Worm (Caenorhabditis elegans) whole organism, young adult: ENCODE measurements around the gene srp-7.

Source experiments
- B0035.1 ChIP-seq: sonication (generic microtip); optimal IDR thresholded peaks from 2 replicates; lab custom pipeline; 2016; ENCODE audit warnings: missing genetic modification characterization, mild to moderate bottlenecking, missing compliant biosample characterization, missing genotype, missing genetic modification reagents
- B0261.1 ChIP-seq: sonication (generic microtip); optimal IDR thresholded peaks from 2 replicates; lab custom pipeline; 2016; ENCODE audit warnings: mild to moderate bottlenecking, missing genetic modification characterization, moderate library complexity, missing compliant biosample characterization
- D2030.7 ChIP-seq: fragments of 200-800 bp; sonication (Bioruptor generic); IDR thresholded peaks from 2 replicates; pipeline ENCODE4 v1.3.6; 2022; ENCODE audit warnings: missing genetic modification reagents, missing genetic modification characterization, missing compliant biosample characterization
- F23B12.7 ChIP-seq: sonication (generic microtip); optimal IDR thresholded peaks from 2 replicates; lab custom pipeline; 2017; ENCODE audit warnings: missing genetic modification characterization, mild to moderate bottlenecking, missing compliant biosample characterization, antibody characterized with exemption, moderate library complexity; ENCODE audit not compliant: insufficient read depth
- F49E8.2 ChIP-seq: sonication (generic microtip); optimal IDR thresholded peaks from 3 replicates; lab custom pipeline; 2017; ENCODE audit warnings: missing genetic modification characterization, mild to moderate bottlenecking, missing compliant biosample characterization, antibody characterized with exemption, moderate library complexity; ENCODE audit not compliant: insufficient read depth
- F57A8.1 ChIP-seq: fragments of 200-800 bp; sonication (Bioruptor generic); optimal IDR thresholded peaks from 2 replicates; lab custom pipeline; 2018; ENCODE audit warnings: mild to moderate bottlenecking, missing genetic modification characterization, moderate library complexity, missing compliant biosample characterization
- F57C9.4 ChIP-seq: sonication (generic microtip); optimal IDR thresholded peaks from 2 replicates; lab custom pipeline; 2017; ENCODE audit warnings: mild to moderate bottlenecking, missing genetic modification characterization, missing compliant biosample characterization
- K12H6.12 ChIP-seq: fragments of 200-800 bp; sonication (Bioruptor generic); optimal IDR thresholded peaks from 2 replicates; lab custom pipeline; 2018; ENCODE audit warnings: mild to moderate bottlenecking, missing genetic modification characterization, missing compliant biosample characterization
- Y95B8A.8 ChIP-seq: fragments of 200-800 bp; sonication (Bioruptor generic); IDR thresholded peaks from 2 replicates; pipeline ENCODE4 v1.3.6; 2022; ENCODE audit warnings: missing genetic modification reagents, missing genetic modification characterization, missing compliant biosample characterization
- akir-1 ChIP-seq: fragments of 200-800 bp; sonication (Bioruptor generic); optimal IDR thresholded peaks from 2 replicates; lab custom pipeline; 2018; ENCODE audit warnings: mild to moderate bottlenecking, missing genetic modification characterization, moderate library complexity, missing compliant biosample characterization
- attf-5 ChIP-seq: fragments of 200-800 bp; sonication (Bioruptor generic); optimal IDR thresholded peaks from 2 replicates; lab custom pipeline; 2018; ENCODE audit warnings: mild to moderate bottlenecking, missing genetic modification characterization, missing compliant biosample characterization
- bed-1 ChIP-seq: fragments of 200-800 bp; sonication (Bioruptor generic); IDR thresholded peaks from 2 replicates; pipeline ENCODE4 v1.3.6; 2022; ENCODE audit warnings: missing genetic modification reagents, missing genetic modification characterization, missing compliant biosample characterization
- ceh-79 ChIP-seq: sonication (generic microtip); optimal IDR thresholded peaks from 2 replicates; lab custom pipeline; 2017; ENCODE audit warnings: mild to moderate bottlenecking, missing genetic modification characterization, missing compliant biosample characterization
- efl-1 ChIP-seq: fragments of 150-350 bp; optimal IDR thresholded peaks from 2 replicates; lab custom pipeline; 2014; ENCODE audit warnings: missing biosample characterization, missing genetic modification reagents, missing genetic modification characterization
- ekl-4 ChIP-seq: fragments of 200-800 bp; sonication (Bioruptor generic); IDR thresholded peaks from 2 replicates; pipeline ENCODE4 v1.3.6; 2022; ENCODE audit warnings: missing genetic modification reagents, missing genetic modification characterization, missing compliant biosample characterization
- fkh-3 ChIP-seq: sonication (generic microtip); optimal IDR thresholded peaks from 2 replicates; lab custom pipeline; 2016; ENCODE audit warnings: mild to moderate bottlenecking, missing genetic modification characterization, missing compliant biosample characterization
- him-1 ChIP-seq: sonication (generic microtip); optimal IDR thresholded peaks from 2 replicates; lab custom pipeline; 2016; ENCODE audit warnings: missing genotype, missing genetic modification reagents, missing genetic modification characterization, missing compliant biosample characterization
- hlh-26 ChIP-seq: fragments of 200-800 bp; sonication (Bioruptor generic); conservative IDR thresholded peaks from 2 replicates; pipeline ENCODE4 v1.3.6; 2022; ENCODE audit warnings: missing genetic modification reagents, missing genetic modification characterization, missing compliant biosample characterization
- hmg-20 ChIP-seq: fragments of 200-800 bp; sonication (Bioruptor generic); IDR thresholded peaks from 2 replicates; pipeline ENCODE4 v1.3.6; 2022; ENCODE audit warnings: missing genetic modification reagents, missing genetic modification characterization, missing compliant biosample characterization
- hsf-1 ChIP-seq: fragments of 200-800 bp; sonication (Bioruptor generic); IDR thresholded peaks from 2 replicates; pipeline ENCODE4 v1.3.6; 2022; ENCODE audit warnings: missing genetic modification reagents, missing genetic modification characterization, missing compliant biosample characterization
- let-526 ChIP-seq: fragments of 200-800 bp; sonication (Bioruptor generic); IDR thresholded peaks from 2 replicates; pipeline ENCODE4 v1.3.6; 2022; ENCODE audit warnings: missing genetic modification reagents, missing genetic modification characterization, missing compliant biosample characterization
- lin-40 ChIP-seq: sonication (generic microtip); optimal IDR thresholded peaks from 2 replicates; lab custom pipeline; 2016; ENCODE audit warnings: missing genetic modification characterization, mild to moderate bottlenecking, missing compliant biosample characterization, missing genotype, missing genetic modification reagents
- lin-54 ChIP-seq: fragments of 200-800 bp; sonication (Bioruptor generic); optimal IDR thresholded peaks from 2 replicates; lab custom pipeline; 2018; ENCODE audit warnings: mild to moderate bottlenecking, missing genetic modification characterization, missing compliant biosample characterization
- lsl-1 ChIP-seq: fragments of 200-800 bp; sonication (Bioruptor generic); optimal IDR thresholded peaks from 2 replicates; lab custom pipeline; 2018; ENCODE audit warnings: mild to moderate bottlenecking, missing genetic modification characterization, moderate library complexity, missing compliant biosample characterization
- lsy-27 ChIP-seq: sonication (generic microtip); optimal IDR thresholded peaks from 2 replicates; lab custom pipeline; 2017; ENCODE audit warnings: missing genetic modification characterization, mild to moderate bottlenecking, missing compliant biosample characterization, antibody characterized with exemption, missing genotype, borderline replicate concordance; ENCODE audit not compliant: insufficient read depth
- madf-6 ChIP-seq: fragments of 200-800 bp; sonication (Bioruptor generic); IDR thresholded peaks from 2 replicates; pipeline ENCODE4 v1.3.6; 2022; ENCODE audit warnings: missing genetic modification reagents, missing genetic modification characterization, missing compliant biosample characterization
- madf-8 ChIP-seq: fragments of 200-800 bp; sonication (Bioruptor generic); conservative IDR thresholded peaks from 2 replicates; pipeline ENCODE4 v1.3.6; 2022; ENCODE audit warnings: missing genetic modification reagents, missing genetic modification characterization, missing compliant biosample characterization
- mel-28 ChIP-seq: sonication (generic microtip); optimal IDR thresholded peaks from 2 replicates; lab custom pipeline; 2016; ENCODE audit warnings: borderline replicate concordance, mild to moderate bottlenecking, missing genetic modification characterization, missing compliant biosample characterization
- nfya-1 ChIP-seq: sonication (generic microtip); optimal IDR thresholded peaks from 2 replicates; lab custom pipeline; 2017; ENCODE audit warnings: antibody characterized with exemption, missing compliant biosample characterization, missing genetic modification characterization, borderline replicate concordance; ENCODE audit not compliant: insufficient read depth
- nfyb-1 ChIP-seq: fragments of 200-800 bp; sonication (Bioruptor generic); IDR thresholded peaks from 2 replicates; pipeline ENCODE4 v1.3.6; 2022; ENCODE audit warnings: missing genetic modification reagents, missing genetic modification characterization, missing compliant biosample characterization
- nhr-120 ChIP-seq: fragments of 200-800 bp; sonication (Bioruptor generic); IDR thresholded peaks from 2 replicates; pipeline ENCODE4 v1.3.6; 2022; ENCODE audit warnings: missing genetic modification characterization, missing compliant biosample characterization
- nhr-90 ChIP-seq: sonication (generic microtip); optimal IDR thresholded peaks from 2 replicates; lab custom pipeline; 2016; ENCODE audit warnings: missing genotype, mild to moderate bottlenecking, missing genetic modification characterization, missing compliant biosample characterization
- snpc-1.1 ChIP-seq: sonication (generic microtip); optimal IDR thresholded peaks from 2 replicates; lab custom pipeline; 2017; ENCODE audit warnings: missing genetic modification characterization, mild to moderate bottlenecking, missing compliant biosample characterization, antibody characterized with exemption, moderate library complexity, missing genotype, missing genetic modification reagents; ENCODE audit not compliant: insufficient read depth
- tbp1 ChIP-seq: fragments of 200-800 bp; sonication (Bioruptor generic); optimal IDR thresholded peaks from 2 replicates; lab custom pipeline; 2018; ENCODE audit warnings: mild to moderate bottlenecking, missing genetic modification characterization, missing compliant biosample characterization
- tlf-1 ChIP-seq: fragments of 200-800 bp; sonication (Bioruptor generic); optimal IDR thresholded peaks from 2 replicates; lab custom pipeline; 2018; ENCODE audit warnings: mild to moderate bottlenecking, missing genetic modification characterization, missing compliant biosample characterization
- unc-62 ChIP-seq: fragments of 150-350 bp; optimal IDR thresholded peaks from 2 replicates; lab custom pipeline; 2014; ENCODE audit warnings: missing biosample characterization, missing genetic modification reagents, missing genetic modification characterization
- xnd-1 ChIP-seq: sonication (generic microtip); optimal IDR thresholded peaks from 2 replicates; lab custom pipeline; 2016; ENCODE audit warnings: missing genotype, missing genetic modification reagents, missing genetic modification characterization, missing compliant biosample characterization
- zim-3 ChIP-seq: sonication (generic microtip); optimal IDR thresholded peaks from 2 replicates; lab custom pipeline; 2017; ENCODE audit warnings: mild to moderate bottlenecking, missing genetic modification characterization, moderate library complexity, missing compliant biosample characterization
- ztf-28 ChIP-seq: fragments of 200-800 bp; sonication (Bioruptor generic); IDR thresholded peaks from 2 replicates; pipeline ENCODE4 v1.3.6; 2022; ENCODE audit warnings: missing genetic modification reagents, missing genetic modification characterization, missing compliant biosample characterization

Gene srp-7

ce11 chrV:8188421-8188820 is 9.5 kb downstream of the srp-7 start, which contains the start of gene F20D6.15 (continued):
- no peak for TF ChIP-seq B0035.1 (tag; lab: Kevin White, UChicago)

DNA sequence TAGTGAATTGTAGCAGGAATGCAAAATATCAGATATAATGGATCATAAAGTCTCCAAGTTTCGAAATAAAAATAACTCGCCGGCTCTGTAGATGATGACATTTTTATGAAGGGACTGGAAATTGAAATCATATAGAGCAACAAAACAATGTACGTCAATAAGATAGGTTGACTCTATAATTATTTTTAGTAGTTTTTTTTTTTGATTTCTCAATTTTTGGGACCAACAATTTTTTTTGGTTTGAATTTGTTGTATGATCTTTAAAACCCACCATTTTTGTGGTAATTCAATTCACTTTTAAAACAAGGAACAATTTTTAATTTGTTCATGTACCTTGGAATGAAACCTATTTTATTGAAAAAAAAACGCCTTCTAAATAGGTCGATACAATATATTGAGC is 11.1 kb downstream of the srp-7 start, which contains the start of gene F20D6.12:
Gene F20D6.12, minus strand, starts transcription at position 101 of the 400 bp plus-strand sequence.
- no peak for TF ChIP-seq hmg-20 (GFP tag; lab: Robert Waterston, UW)
- TF ChIP-seq tlf-1 (GFP tag; lab: Kevin White, UChicago): no peak

DNA sequence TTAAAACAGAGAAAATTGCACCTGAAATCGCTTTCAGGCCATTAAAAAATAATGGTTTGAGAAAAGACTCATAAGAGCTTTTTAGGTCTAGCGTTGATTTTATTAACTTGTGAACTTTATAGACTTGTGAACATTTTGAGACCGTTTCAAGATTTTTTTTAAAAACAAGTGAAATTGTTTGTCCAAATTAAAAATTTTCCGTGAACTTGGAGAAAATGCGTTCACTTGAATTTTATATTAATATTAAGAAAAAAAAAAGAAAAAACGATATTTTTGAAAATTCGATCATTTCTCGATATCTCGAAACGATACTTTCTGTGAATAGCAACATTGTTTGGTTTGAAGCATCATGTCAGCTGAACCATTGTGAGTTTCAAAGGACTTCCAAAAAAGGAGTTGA is 11.5 kb downstream of the srp-7 start, which contains the start of gene F20D6.1:
Gene F20D6.1, plus strand, starts transcription at position 301 of the 400 bp plus-strand sequence.
- TF ChIP-seq B0261.1 (tag; lab: Kevin White, UChicago) (no peak), hsf-1 (GFP tag; lab: Robert Waterston, UW) (no peak), attf-5 (GFP tag; lab: Kevin White, UChicago) (no peak), tbp1 (GFP tag; lab: Kevin White, UChicago) (no peak), lsl-1 (no peak), F57C9.4 (tag; lab: Kevin White, UChicago) (no peak), mel-28 (tag; lab: Kevin White, UChicago) (no peak)

ce11 chrV:8195889-8196418 is 17.0 kb downstream of the srp-7 start, which contains the start of gene F20D6.10:
TSS of gene F20D6.10 (minus strand) at chrV:8195939.
- TF ChIP-seq unc-62 (no peak), lin-40 (no peak), ztf-28 (GFP tag; lab: Robert Waterston, UW) (no peak), hlh-26 (no peak), D2030.7 (GFP tag; lab: Robert Waterston, UW) (no peak), snpc-1.1 (tag; lab: Kevin White, UChicago) (no peak), ceh-79 (tag; lab: Kevin White, UChicago) (no peak), Y95B8A.8 (GFP tag; lab: Robert Waterston, UW) (no peak), zim-3 (tag; lab: Kevin White, UChicago) (no peak), nhr-120 (no peak), lsy-27 (tag; lab: Kevin White, UChicago) (no peak), K12H6.12 (tag; lab: Kevin White, UChicago) (no peak), nfyb-1 (GFP tag; lab: Robert Waterston, UW) (no peak), madf-8 (no peak), fkh-3 (tag; lab: Kevin White, UChicago) (no peak), xnd-1 (tag; lab: Kevin White, UChicago) (no peak), nfya-1 (tag; lab: Kevin White, UChicago) (no peak)
- TF ChIP-seq, all 124 proteins: peak for 0

ce11 chrV:8196993-8197392 is 18.1 kb downstream of the srp-7 start:
- TF ChIP-seq bed-1 (no peak), F23B12.7 (tag; lab: Kevin White, UChicago) (no peak), F49E8.2 (tag; lab: Kevin White, UChicago) (no peak), efl-1 (no peak), let-526 (GFP tag; lab: Robert Waterston, UW) (no peak), F57A8.1 (GFP tag; lab: Kevin White, UChicago) (no peak), ekl-4 (GFP tag; lab: Robert Waterston, UW) (no peak), unc-62 (no peak), akir-1 (GFP tag; lab: Kevin White, UChicago) (no peak), him-1 (tag; lab: Kevin White, UChicago) (no peak), nhr-90 (no peak), lsl-1 (no peak), lin-54 (no peak), hmg-20 (GFP tag; lab: Robert Waterston, UW) (no peak), madf-6 (no peak), mel-28 (tag; lab: Kevin White, UChicago) (no peak)
